Worm (Caenorhabditis elegans) whole organism, L3 larva: ENCODE data around the gene flwr-1.

ENCODE experiments used
- ZK546.5 ChIP-seq: sonication (generic microtip); optimal IDR thresholded peaks from 2 replicates; lab custom pipeline; 2017; ENCODE audit warnings: missing biosample characterization, missing genetic modification characterization
- ama-1 ChIP-seq: fragments of 150-350 bp; optimal IDR thresholded peaks from 2 replicates; lab custom pipeline; 2018
- ceh-16 ChIP-seq: sonication (generic microtip); optimal IDR thresholded peaks from 2 replicates; lab custom pipeline; 2017; ENCODE audit warnings: missing biosample characterization, missing genetic modification characterization
- ceh-28 ChIP-seq: fragments of 150-350 bp; optimal IDR thresholded peaks from 2 replicates; lab custom pipeline; 2014; ENCODE audit warnings: missing biosample characterization, missing genetic modification reagents, missing genetic modification characterization
- ceh-82 ChIP-seq: fragments of 150-350 bp; optimal IDR thresholded peaks from 2 replicates; lab custom pipeline; 2014; ENCODE audit warnings: missing biosample characterization, missing genetic modification characterization
- daf-12 ChIP-seq: fragments of 150-350 bp; optimal IDR thresholded peaks from 2 replicates; lab custom pipeline; 2014; ENCODE audit warnings: missing biosample characterization, missing genetic modification reagents, missing genetic modification characterization
- egl-27 ChIP-seq: sonication (generic microtip); optimal IDR thresholded peaks from 4 replicates; lab custom pipeline; 2017; ENCODE audit warnings: missing biosample characterization, missing genetic modification reagents, missing genetic modification characterization
- egl-5 ChIP-seq: fragments of 150-350 bp; optimal IDR thresholded peaks from 2 replicates; lab custom pipeline; 2017; ENCODE audit warnings: missing biosample characterization, missing genetic modification reagents, missing genetic modification characterization, inconsistent platforms
- elt-2 ChIP-seq: sonication (generic microtip); optimal IDR thresholded peaks from 2 replicates; lab custom pipeline; 2016; ENCODE audit warnings: missing genetic modification reagents, mild to moderate bottlenecking, missing genetic modification characterization, missing compliant biosample characterization
- elt-3 ChIP-seq, 3 experiments: fragments of 150-350 bp in 1 of 3; sonication (generic microtip) in 2 of 3; optimal IDR thresholded peaks; 2 replicates in 2 of 3; 4 replicates in 1 of 3; lab custom pipeline; 2014 to 2017; ENCODE audit warnings: missing biosample characterization in 3 of 3, missing genetic modification characterization in 3 of 3
- eor-1 ChIP-seq, 2 experiments: fragments of 150-350 bp; optimal IDR thresholded peaks; 2 replicates each; lab custom pipeline; 2014 to 2018; ENCODE audit warnings: missing biosample characterization in 2 of 2, missing genetic modification characterization in 2 of 2
- fkh-10 ChIP-seq: sonication (generic microtip); optimal IDR thresholded peaks from 2 replicates; lab custom pipeline; 2017; ENCODE audit warnings: missing biosample characterization, missing genetic modification reagents, missing genetic modification characterization
- fkh-2 ChIP-seq: fragments of 150-350 bp; optimal IDR thresholded peaks from 2 replicates; lab custom pipeline; 2014; ENCODE audit warnings: missing biosample characterization, missing genetic modification reagents, missing genetic modification characterization
- fos-1 ChIP-seq: fragments of 150-350 bp; optimal IDR thresholded peaks from 2 replicates; lab custom pipeline; 2014; ENCODE audit warnings: missing biosample characterization, missing genetic modification characterization
- hmg-11 ChIP-seq: sonication (generic microtip); optimal IDR thresholded peaks from 2 replicates; lab custom pipeline; 2016; ENCODE audit warnings: missing genetic modification characterization, missing compliant biosample characterization
- jun-1 ChIP-seq: fragments of 150-350 bp; optimal IDR thresholded peaks from 2 replicates; lab custom pipeline; 2014; ENCODE audit warnings: missing biosample characterization, missing genetic modification reagents, missing genetic modification characterization
- lin-15B ChIP-seq: fragments of 150-350 bp; optimal IDR thresholded peaks from 2 replicates; lab custom pipeline; 2014; ENCODE audit warnings: missing biosample characterization, missing genetic modification characterization
- lin-39 ChIP-seq: fragments of 150-350 bp; optimal IDR thresholded peaks from 2 replicates; lab custom pipeline; 2018; ENCODE audit warnings: missing biosample characterization, missing genetic modification reagents, missing genetic modification characterization
- lsy-12 ChIP-seq: sonication (generic microtip); optimal IDR thresholded peaks from 2 replicates; lab custom pipeline; 2016; ENCODE audit warnings: mild to moderate bottlenecking, missing genetic modification characterization, missing compliant biosample characterization
- mdl-1 ChIP-seq: fragments of 150-350 bp; optimal IDR thresholded peaks from 2 replicates; lab custom pipeline; 2014; ENCODE audit warnings: missing biosample characterization, missing genetic modification characterization
- mml-1 ChIP-seq: fragments of 150-350 bp; sonication (generic microtip); optimal IDR thresholded peaks from 3 replicates; lab custom pipeline; 2014; ENCODE audit warnings: missing biosample characterization, missing genetic modification characterization
- nhr-11 ChIP-seq: fragments of 150-350 bp; optimal IDR thresholded peaks from 2 replicates; lab custom pipeline; 2014; ENCODE audit warnings: missing biosample characterization, missing genetic modification characterization
- nhr-12 ChIP-seq: fragments of 150-350 bp; optimal IDR thresholded peaks from 2 replicates; lab custom pipeline; 2014; ENCODE audit warnings: missing biosample characterization, missing genetic modification characterization
- nhr-23 ChIP-seq: fragments of 150-350 bp; optimal IDR thresholded peaks from 2 replicates; lab custom pipeline; 2014; ENCODE audit warnings: missing biosample characterization, missing genetic modification reagents, missing genetic modification characterization
- nhr-237 ChIP-seq: fragments of 150-350 bp; optimal IDR thresholded peaks from 2 replicates; lab custom pipeline; 2014; ENCODE audit warnings: missing biosample characterization, missing genetic modification characterization
- nhr-25 ChIP-seq: sonication (generic microtip); optimal IDR thresholded peaks from 2 replicates; lab custom pipeline; 2017; ENCODE audit warnings: missing biosample characterization, missing genetic modification characterization
- nhr-28 ChIP-seq: fragments of 150-350 bp; optimal IDR thresholded peaks from 2 replicates; lab custom pipeline; 2014; ENCODE audit warnings: missing biosample characterization, missing genetic modification characterization
- nhr-43 ChIP-seq: sonication (generic microtip); optimal IDR thresholded peaks from 2 replicates; lab custom pipeline; 2016; ENCODE audit warnings: mild to moderate bottlenecking, missing genetic modification characterization, missing compliant biosample characterization; ENCODE audit not compliant: poor library complexity, severe bottlenecking
- nhr-76 ChIP-seq: fragments of 150-350 bp; sonication (generic microtip); optimal IDR thresholded peaks from 5 replicates; lab custom pipeline; 2014; ENCODE audit warnings: missing biosample characterization, missing genetic modification characterization
- pqm-1 ChIP-seq: fragments of 150-350 bp; optimal IDR thresholded peaks from 2 replicates; lab custom pipeline; 2017; ENCODE audit warnings: missing biosample characterization, missing genetic modification characterization, inconsistent platforms
- sea-2 ChIP-seq: fragments of 150-350 bp; sonication (generic microtip); optimal IDR thresholded peaks from 4 replicates; lab custom pipeline; 2014; ENCODE audit warnings: missing biosample characterization, missing genetic modification reagents, missing genetic modification characterization
- skn-1 ChIP-seq: fragments of 150-350 bp; optimal IDR thresholded peaks from 2 replicates; lab custom pipeline; 2014; ENCODE audit warnings: missing biosample characterization, missing genetic modification characterization
- snpc-4 ChIP-seq: fragments of 150-350 bp; optimal IDR thresholded peaks from 2 replicates; lab custom pipeline; 2014; ENCODE audit warnings: missing biosample characterization, missing genetic modification characterization
- tbx-2 ChIP-seq: sonication (generic microtip); optimal IDR thresholded peaks from 2 replicates; lab custom pipeline; 2016; ENCODE audit warnings: mild to moderate bottlenecking, missing genetic modification characterization, missing compliant biosample characterization
- unc-39 ChIP-seq: sonication (generic microtip); optimal IDR thresholded peaks from 4 replicates; lab custom pipeline; 2017; ENCODE audit warnings: missing biosample characterization, missing genetic modification characterization
- unc-62 ChIP-seq: fragments of 150-350 bp; sonication (generic microtip); optimal IDR thresholded peaks from 4 replicates; lab custom pipeline; 2014; ENCODE audit warnings: missing biosample characterization, missing genetic modification reagents, missing genetic modification characterization
- ztf-11 ChIP-seq: fragments of 150-350 bp; optimal IDR thresholded peaks from 2 replicates; lab custom pipeline; 2014; ENCODE audit warnings: missing biosample characterization, missing genetic modification characterization
- ztf-4 ChIP-seq: fragments of 150-350 bp; optimal IDR thresholded peaks from 2 replicates; lab custom pipeline; 2014; ENCODE audit warnings: missing biosample characterization, missing genetic modification characterization

flwr-1 gene

ce11 chrX:14961471-14961870 lies 8.6 kb downstream of the flwr-1 start, which contains the start of gene idpp-3:
idpp-3 (minus strand) TSS chrX:14961571.
- no peak for TF ChIP-seq snpc-4
- no peak for TF ChIP-seq nhr-237 (tag; lab: Kevin White, UChicago)
- TF ChIP-seq nhr-11 = no peak
- TF ChIP-seq ceh-82 (tag; lab: Kevin White, UChicago) = no peak
- TF ChIP-seq lin-15B (tag; lab: Kevin White, UChicago) = no peak
- no peak for TF ChIP-seq unc-39
- no peak for TF ChIP-seq nhr-12 (tag; lab: Kevin White, UChicago)
- no peak for TF ChIP-seq sea-2 (GFP tag; lab: Kevin White, UChicago)
- no peak for TF ChIP-seq pqm-1 (tag; lab: Kevin White, UChicago)
- no peak for TF ChIP-seq ceh-28
- no peak for TF ChIP-seq daf-12 (tag; lab: Kevin White, UChicago)
- no peak for TF ChIP-seq nhr-76 (tag; lab: Kevin White, UChicago)
- no peak for TF ChIP-seq mml-1 (tag; lab: Kevin White, UChicago)
- TF ChIP-seq ztf-4 (tag; lab: Kevin White, UChicago) = no peak
- no peak for TF ChIP-seq nhr-25
- no peak for TF ChIP-seq ama-1 (lab: Kevin White, UChicago)
- TF ChIP-seq eor-1 (tag; optimal IDR thresholded peaks at IDR 0.05; lab: Kevin White, UChicago) = no peak
- TF ChIP-seq skn-1 (tag; lab: Kevin White, UChicago) = no peak
- TF ChIP-seq nhr-23 (tag; lab: Kevin White, UChicago) = no peak
- TF ChIP-seq, all 47 proteins: peak for 0

- TF ChIP-seq lin-39 (tag; lab: Kevin White, UChicago) (no peak), fkh-10 (GFP tag; lab: Kevin White, UChicago) (no peak), eor-1 (tag; optimal IDR thresholded peaks at IDR 0.05; lab: Kevin White, UChicago) (no peak), ama-1 (lab: Kevin White, UChicago) (no peak), ztf-4 (tag; lab: Kevin White, UChicago) (no peak), hmg-11 (tag; lab: Kevin White, UChicago) (no peak), egl-5 (tag; lab: Kevin White, UChicago) (no peak), unc-62 (GFP tag; lab: Kevin White, UChicago) (no peak), ztf-11 (no peak), unc-39 (no peak), mml-1 (tag; lab: Kevin White, UChicago) (no peak), tbx-2 (tag; lab: Kevin White, UChicago) (no peak), sea-2 (GFP tag; lab: Kevin White, UChicago) (no peak), ZK546.5 (no peak)
Observed at ce11 chrX:14960841-14961240, 9.2 kb downstream of the flwr-1 start.

ce11 chrX:14959393-14960073 lies 10.5 kb downstream of the flwr-1 start:
- TF ChIP-seq lsy-12 (tag; lab: Kevin White, UChicago) (no peak), nhr-28 (tag; lab: Kevin White, UChicago) (no peak), fkh-2 (tag; lab: Kevin White, UChicago) (no peak), ceh-16 (tag; lab: Kevin White, UChicago) (no peak), mdl-1 (tag; lab: Kevin White, UChicago) (no peak), mml-1 (tag; lab: Kevin White, UChicago) (no peak), unc-39 (no peak), nhr-43 (no peak), egl-27 (tag; lab: Kevin White, UChicago) (no peak), ZK546.5 (no peak), nhr-25 (no peak), unc-62 (GFP tag; lab: Kevin White, UChicago) (no peak), nhr-237 (tag; lab: Kevin White, UChicago) (no peak), sea-2 (GFP tag; lab: Kevin White, UChicago) (no peak), lin-39 (tag; lab: Kevin White, UChicago) (no peak), jun-1 (tag; lab: Kevin White, UChicago) (no peak), fkh-10 (GFP tag; lab: Kevin White, UChicago) (no peak), elt-3 (tag; optimal IDR thresholded peaks at IDR 0.05; lab: Kevin White, UChicago) (no peak)

ce11 chrX:14958401-14958800 lies 11.7 kb downstream of the flwr-1 start:
- TF ChIP-seq elt-2 (tag; lab: Kevin White, UChicago) = no peak
- TF ChIP-seq fos-1 (tag; lab: Kevin White, UChicago) = no peak
- TF ChIP-seq nhr-28 (tag; lab: Kevin White, UChicago) = no peak
- TF ChIP-seq tbx-2 (tag; lab: Kevin White, UChicago) = no peak
- TF ChIP-seq unc-62 (GFP tag; lab: Kevin White, UChicago) = no peak
- TF ChIP-seq mdl-1 (tag; lab: Kevin White, UChicago) = no peak
- TF ChIP-seq skn-1 (tag; lab: Kevin White, UChicago) = no peak
- no peak for TF ChIP-seq egl-27 (tag; lab: Kevin White, UChicago)
- no peak for TF ChIP-seq jun-1 (tag; lab: Kevin White, UChicago)
- TF ChIP-seq ama-1 (lab: Kevin White, UChicago) = no peak
